Worm (Caenorhabditis elegans) whole organism, young adult: ENCODE measurements around the gene frpr-3.

ENCODE experiments used
- B0019.2 ChIP-seq: fragments of 200-800 bp; sonication (Bioruptor generic); conservative IDR thresholded peaks from 2 replicates; pipeline ENCODE4 v1.3.6; 2022; ENCODE audit warnings: missing genetic modification reagents, missing genetic modification characterization, missing compliant biosample characterization
- B0261.1 ChIP-seq: sonication (generic microtip); optimal IDR thresholded peaks from 2 replicates; lab custom pipeline; 2016; ENCODE audit warnings: mild to moderate bottlenecking, missing genetic modification characterization, moderate library complexity, missing compliant biosample characterization
- C06A6.2 ChIP-seq: fragments of 200-800 bp; sonication (Bioruptor generic); conservative IDR thresholded peaks from 2 replicates; pipeline ENCODE4 v1.3.6; 2022; ENCODE audit warnings: missing genetic modification characterization, missing compliant biosample characterization
- D2030.7 ChIP-seq: fragments of 200-800 bp; sonication (Bioruptor generic); IDR thresholded peaks from 2 replicates; pipeline ENCODE4 v1.3.6; 2022; ENCODE audit warnings: missing genetic modification reagents, missing genetic modification characterization, missing compliant biosample characterization
- F22D6.2 ChIP-seq: sonication (generic microtip); optimal IDR thresholded peaks from 2 replicates; lab custom pipeline; 2016; ENCODE audit warnings: mild to moderate bottlenecking, missing genetic modification characterization, missing compliant biosample characterization
- F33H1.4 ChIP-seq: fragments of 200-800 bp; sonication (Bioruptor generic); IDR thresholded peaks from 2 replicates; pipeline ENCODE4 v1.3.6; 2022; ENCODE audit warnings: missing genetic modification reagents, missing genetic modification characterization, missing compliant biosample characterization
- F55B11.4 ChIP-seq: sonication (generic microtip); optimal IDR thresholded peaks from 2 replicates; lab custom pipeline; 2016; ENCODE audit warnings: missing compliant biosample characterization, missing genetic modification characterization, borderline replicate concordance; ENCODE audit not compliant: insufficient read depth
- F57A8.1 ChIP-seq: fragments of 200-800 bp; sonication (Bioruptor generic); optimal IDR thresholded peaks from 2 replicates; lab custom pipeline; 2018; ENCODE audit warnings: mild to moderate bottlenecking, missing genetic modification characterization, moderate library complexity, missing compliant biosample characterization
- K12H6.12 ChIP-seq: fragments of 200-800 bp; sonication (Bioruptor generic); optimal IDR thresholded peaks from 2 replicates; lab custom pipeline; 2018; ENCODE audit warnings: mild to moderate bottlenecking, missing genetic modification characterization, missing compliant biosample characterization
- T26A5.8 ChIP-seq: sonication (generic microtip); optimal IDR thresholded peaks from 2 replicates; lab custom pipeline; 2016; ENCODE audit warnings: missing genetic modification characterization, missing compliant biosample characterization
- Y53F4B.3 ChIP-seq: fragments of 200-800 bp; sonication (Bioruptor generic); IDR thresholded peaks from 2 replicates; pipeline ENCODE4 v1.3.6; 2022; ENCODE audit warnings: missing genetic modification reagents, missing genetic modification characterization, missing compliant biosample characterization
- Y53G8AR.9 ChIP-seq: fragments of 200-800 bp; sonication (Bioruptor generic); conservative IDR thresholded peaks from 2 replicates; pipeline ENCODE4 v1.3.6; 2022; ENCODE audit warnings: missing genetic modification reagents, missing genetic modification characterization, missing compliant biosample characterization
- Y67H2A.10 ChIP-seq: fragments of 200-800 bp; sonication (Bioruptor generic); conservative IDR thresholded peaks from 2 replicates; pipeline ENCODE4 v1.3.6; 2022; ENCODE audit warnings: missing genetic modification reagents, missing genetic modification characterization, missing compliant biosample characterization
- Y95B8A.8 ChIP-seq: fragments of 200-800 bp; sonication (Bioruptor generic); IDR thresholded peaks from 2 replicates; pipeline ENCODE4 v1.3.6; 2022; ENCODE audit warnings: missing genetic modification reagents, missing genetic modification characterization, missing compliant biosample characterization
- ZK185.1 ChIP-seq: sonication (generic microtip); optimal IDR thresholded peaks from 2 replicates; lab custom pipeline; 2016; ENCODE audit warnings: mild to moderate bottlenecking, missing genetic modification characterization, missing compliant biosample characterization; ENCODE audit not compliant: poor library complexity, severe bottlenecking
- aptf-2 ChIP-seq: fragments of 200-800 bp; sonication (Bioruptor generic); conservative IDR thresholded peaks from 2 replicates; pipeline ENCODE4 v1.3.6; 2022; ENCODE audit warnings: missing genetic modification reagents, missing genetic modification characterization, missing compliant biosample characterization
- aptf-3 ChIP-seq: fragments of 200-800 bp; sonication (Bioruptor generic); IDR thresholded peaks from 2 replicates; pipeline ENCODE4 v1.3.6; 2022; ENCODE audit warnings: missing genetic modification characterization, missing compliant biosample characterization
- atf-7 ChIP-seq: sonication (generic microtip); optimal IDR thresholded peaks from 2 replicates; lab custom pipeline; 2017; ENCODE audit warnings: mild to moderate bottlenecking, missing genetic modification characterization, missing compliant biosample characterization
- attf-3 ChIP-seq: fragments of 200-800 bp; sonication (Bioruptor generic); conservative IDR thresholded peaks from 2 replicates; pipeline ENCODE4 v1.3.6; 2022; ENCODE audit warnings: missing genetic modification reagents, missing genetic modification characterization, missing compliant biosample characterization
- attf-5 ChIP-seq: fragments of 200-800 bp; sonication (Bioruptor generic); optimal IDR thresholded peaks from 2 replicates; lab custom pipeline; 2018; ENCODE audit warnings: mild to moderate bottlenecking, missing genetic modification characterization, missing compliant biosample characterization
- bed-2 ChIP-seq: fragments of 200-800 bp; sonication (Bioruptor generic); IDR thresholded peaks from 2 replicates; pipeline ENCODE4 v1.3.6; 2022; ENCODE audit warnings: missing genetic modification reagents, missing genetic modification characterization, missing compliant biosample characterization
- ccch-3 ChIP-seq: fragments of 200-800 bp; sonication (Bioruptor generic); optimal IDR thresholded peaks from 2 replicates; lab custom pipeline; 2018; ENCODE audit warnings: mild to moderate bottlenecking, missing genetic modification characterization, missing compliant biosample characterization
- dox-1 ChIP-seq: fragments of 200-800 bp; sonication (Bioruptor generic); IDR thresholded peaks from 2 replicates; pipeline ENCODE4 v1.3.6; 2022; ENCODE audit warnings: missing genetic modification reagents, missing genetic modification characterization, missing compliant biosample characterization
- dpl-1 ChIP-seq: fragments of 150-350 bp; optimal IDR thresholded peaks from 2 replicates; lab custom pipeline; 2014; ENCODE audit warnings: missing biosample characterization, missing genetic modification reagents, missing genetic modification characterization
- efl-1 ChIP-seq: fragments of 150-350 bp; optimal IDR thresholded peaks from 2 replicates; lab custom pipeline; 2014; ENCODE audit warnings: missing biosample characterization, missing genetic modification reagents, missing genetic modification characterization
- egl-18 ChIP-seq: fragments of 200-800 bp; sonication (Bioruptor generic); IDR thresholded peaks from 2 replicates; pipeline ENCODE4 v1.3.6; 2022; ENCODE audit warnings: missing genetic modification reagents, missing genetic modification characterization, missing compliant biosample characterization
- ekl-4 ChIP-seq: fragments of 200-800 bp; sonication (Bioruptor generic); IDR thresholded peaks from 2 replicates; pipeline ENCODE4 v1.3.6; 2022; ENCODE audit warnings: missing genetic modification reagents, missing genetic modification characterization, missing compliant biosample characterization
- fkh-3 ChIP-seq: sonication (generic microtip); optimal IDR thresholded peaks from 2 replicates; lab custom pipeline; 2016; ENCODE audit warnings: mild to moderate bottlenecking, missing genetic modification characterization, missing compliant biosample characterization
- hlh-12 ChIP-seq: sonication (generic microtip); optimal IDR thresholded peaks from 2 replicates; lab custom pipeline; 2016; ENCODE audit warnings: missing genetic modification characterization, missing compliant biosample characterization
- hlh-26 ChIP-seq: fragments of 200-800 bp; sonication (Bioruptor generic); conservative IDR thresholded peaks from 2 replicates; pipeline ENCODE4 v1.3.6; 2022; ENCODE audit warnings: missing genetic modification reagents, missing genetic modification characterization, missing compliant biosample characterization
- hmg-20 ChIP-seq: fragments of 200-800 bp; sonication (Bioruptor generic); IDR thresholded peaks from 2 replicates; pipeline ENCODE4 v1.3.6; 2022; ENCODE audit warnings: missing genetic modification reagents, missing genetic modification characterization, missing compliant biosample characterization
- hsf-1 ChIP-seq: fragments of 200-800 bp; sonication (Bioruptor generic); IDR thresholded peaks from 2 replicates; pipeline ENCODE4 v1.3.6; 2022; ENCODE audit warnings: missing genetic modification reagents, missing genetic modification characterization, missing compliant biosample characterization
- lag-1 ChIP-seq: fragments of 200-800 bp; sonication (Bioruptor generic); IDR thresholded peaks from 2 replicates; pipeline ENCODE4 v1.3.6; 2022; ENCODE audit warnings: missing genetic modification reagents, missing genetic modification characterization, missing compliant biosample characterization
- lin-35 ChIP-seq, 3 experiments: fragments of 150-350 bp in 2 of 3; sonication (generic microtip) in 1 of 3; optimal IDR thresholded peaks; 2 replicates each; lab custom pipeline; 2014 to 2018; ENCODE audit warnings: missing biosample characterization in 3 of 3, missing genetic modification characterization in 3 of 3, missing genetic modification reagents in 3 of 3
- lin-40 ChIP-seq: sonication (generic microtip); optimal IDR thresholded peaks from 2 replicates; lab custom pipeline; 2016; ENCODE audit warnings: missing genetic modification characterization, mild to moderate bottlenecking, missing compliant biosample characterization, missing genotype, missing genetic modification reagents
- lin-54 ChIP-seq: fragments of 200-800 bp; sonication (Bioruptor generic); optimal IDR thresholded peaks from 2 replicates; lab custom pipeline; 2018; ENCODE audit warnings: mild to moderate bottlenecking, missing genetic modification characterization, missing compliant biosample characterization
- lsy-27 ChIP-seq: sonication (generic microtip); optimal IDR thresholded peaks from 2 replicates; lab custom pipeline; 2017; ENCODE audit warnings: missing genetic modification characterization, mild to moderate bottlenecking, missing compliant biosample characterization, antibody characterized with exemption, missing genotype, borderline replicate concordance; ENCODE audit not compliant: insufficient read depth
- madf-10 ChIP-seq: sonication (generic microtip); optimal IDR thresholded peaks from 2 replicates; lab custom pipeline; 2016; ENCODE audit warnings: mild to moderate bottlenecking, missing genetic modification characterization, missing compliant biosample characterization
- madf-6 ChIP-seq: fragments of 200-800 bp; sonication (Bioruptor generic); IDR thresholded peaks from 2 replicates; pipeline ENCODE4 v1.3.6; 2022; ENCODE audit warnings: missing genetic modification reagents, missing genetic modification characterization, missing compliant biosample characterization
- nfyb-1 ChIP-seq: fragments of 200-800 bp; sonication (Bioruptor generic); IDR thresholded peaks from 2 replicates; pipeline ENCODE4 v1.3.6; 2022; ENCODE audit warnings: missing genetic modification reagents, missing genetic modification characterization, missing compliant biosample characterization
- nhr-179 ChIP-seq: sonication (generic microtip); optimal IDR thresholded peaks from 2 replicates; lab custom pipeline; 2016; ENCODE audit warnings: mild to moderate bottlenecking, missing genetic modification characterization, missing compliant biosample characterization
- nhr-27 ChIP-seq: fragments of 200-800 bp; sonication (Bioruptor generic); optimal IDR thresholded peaks from 2 replicates; lab custom pipeline; 2018; ENCODE audit warnings: mild to moderate bottlenecking, missing genetic modification characterization, moderate library complexity, missing compliant biosample characterization
- repo-1 ChIP-seq: sonication (generic microtip); optimal IDR thresholded peaks from 2 replicates; lab custom pipeline; 2017; ENCODE audit warnings: mild to moderate bottlenecking, missing genetic modification characterization, missing compliant biosample characterization
- rpc-1 ChIP-seq, 2 experiments: fragments of 150-350 bp in 1 of 2; sonication (generic microtip) in 1 of 2; optimal IDR thresholded peaks; 2 replicates each; lab custom pipeline; 2014 to 2018; ENCODE audit warnings: missing biosample characterization in 1 of 2, missing genetic modification characterization in 1 of 2, missing genetic modification reagents in 1 of 2, missing genotype in 1 of 2
- tbp1 ChIP-seq: fragments of 200-800 bp; sonication (Bioruptor generic); optimal IDR thresholded peaks from 2 replicates; lab custom pipeline; 2018; ENCODE audit warnings: mild to moderate bottlenecking, missing genetic modification characterization, missing compliant biosample characterization
- unc-130 ChIP-seq: sonication (generic microtip); optimal IDR thresholded peaks from 2 replicates; lab custom pipeline; 2016; ENCODE audit warnings: missing genetic modification reagents, missing genetic modification characterization, missing compliant biosample characterization
- ztf-25 ChIP-seq: fragments of 200-800 bp; sonication (Bioruptor generic); IDR thresholded peaks from 2 replicates; pipeline ENCODE4 v1.3.6; 2022; ENCODE audit warnings: missing genetic modification reagents, missing genetic modification characterization, missing compliant biosample characterization
- ztf-26 ChIP-seq: sonication (generic microtip); optimal IDR thresholded peaks from 2 replicates; lab custom pipeline; 2017; ENCODE audit warnings: missing genetic modification characterization, missing compliant biosample characterization
- ztf-28 ChIP-seq: fragments of 200-800 bp; sonication (Bioruptor generic); IDR thresholded peaks from 2 replicates; pipeline ENCODE4 v1.3.6; 2022; ENCODE audit warnings: missing genetic modification reagents, missing genetic modification characterization, missing compliant biosample characterization

The frpr-3 gene

DNA sequence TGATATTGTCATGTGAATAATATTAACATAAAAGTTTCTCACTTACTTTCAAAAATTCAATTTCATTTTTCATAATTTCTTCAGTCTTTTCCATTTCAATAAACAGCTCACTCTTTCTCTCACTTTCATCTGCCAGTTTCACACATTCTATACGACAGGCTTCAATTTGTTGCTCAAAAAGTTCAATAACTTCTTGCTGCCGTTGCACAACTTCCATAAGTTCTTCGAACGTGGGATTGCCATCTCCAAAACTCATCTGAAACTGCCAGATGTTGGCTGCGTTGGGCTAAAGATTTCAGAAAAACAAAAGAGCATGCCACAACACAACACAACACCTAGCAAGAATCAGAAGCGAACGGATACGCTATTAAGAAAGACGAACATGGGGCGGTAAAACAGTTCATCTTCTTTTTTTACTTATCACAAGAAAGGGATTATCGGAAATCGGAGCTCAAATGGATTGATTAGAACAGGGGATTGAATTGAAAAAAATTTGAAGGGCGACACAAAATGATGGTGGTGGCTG is 37.8 kb upstream of the frpr-3 start (continued):
- TF ChIP-seq attf-5 (GFP tag; lab: Kevin White, UChicago): no peak
- TF ChIP-seq F57A8.1 (GFP tag; lab: Kevin White, UChicago): no peak
- no peak for TF ChIP-seq K12H6.12
- TF ChIP-seq madf-6 (GFP tag; lab: Robert Waterston, UW): peak; percentile 42; the same call in 1 of the 2 replicates
- no peak for TF ChIP-seq madf-10
- no peak for TF ChIP-seq hlh-26 (GFP tag; lab: Robert Waterston, UW)
- no peak for TF ChIP-seq ztf-26 (tag; lab: Kevin White, UChicago)
- TF ChIP-seq tbp1 (GFP tag; lab: Kevin White, UChicago): no peak
- TF ChIP-seq lag-1 (GFP tag; lab: Robert Waterston, UW): no peak
- no peak for TF ChIP-seq ZK185.1 (tag; lab: Kevin White, UChicago)
- TF ChIP-seq egl-18: no peak
- no peak for TF ChIP-seq ccch-3 (GFP tag; lab: Kevin White, UChicago)
- TF ChIP-seq lsy-27 (tag; lab: Kevin White, UChicago): no peak
- no peak for TF ChIP-seq unc-130 (GFP tag; lab: Kevin White, UChicago)
- no peak for TF ChIP-seq nhr-27 (tag; lab: Kevin White, UChicago)
- TF ChIP-seq B0261.1 (tag; lab: Kevin White, UChicago): no peak
- TF ChIP-seq rpc-1 (optimal IDR thresholded peaks at IDR 0.05; lab: Kevin White, UChicago): no peak
- no peak for TF ChIP-seq rpc-1 (tag; optimal IDR thresholded peaks at IDR 0.05; lab: Kevin White, UChicago)
- no peak for TF ChIP-seq Y95B8A.8
- no peak for TF ChIP-seq atf-7 (tag; lab: Kevin White, UChicago)
- TF ChIP-seq lin-54 (GFP tag; lab: Kevin White, UChicago): peak; percentile 26
- TF ChIP-seq hsf-1 (GFP tag; lab: Robert Waterston, UW): peak; percentile 67; the same call in 1 of the 2 replicates
- no peak for TF ChIP-seq repo-1 (tag; lab: Kevin White, UChicago)
- TF ChIP-seq T26A5.8 (tag; lab: Kevin White, UChicago): no peak
- no peak for TF ChIP-seq ztf-28 (GFP tag; lab: Robert Waterston, UW)
- no peak for TF ChIP-seq F55B11.4
- TF ChIP-seq ztf-25 (GFP tag; lab: Robert Waterston, UW): no peak
- no peak for TF ChIP-seq Y53G8AR.9
- no peak for TF ChIP-seq B0019.2
- no peak for TF ChIP-seq C06A6.2 (GFP tag; lab: Robert Waterston, UW)
- no peak for TF ChIP-seq nhr-179
- peak; percentile 58 for TF ChIP-seq nfyb-1 (GFP tag; lab: Robert Waterston, UW)
- no peak for TF ChIP-seq aptf-2 (GFP tag; lab: Robert Waterston, UW)
- TF ChIP-seq hmg-20 (GFP tag; lab: Robert Waterston, UW): no peak
- TF ChIP-seq dpl-1 (GFP tag; lab: Kevin White, UChicago): no peak
- TF ChIP-seq Y67H2A.10 (GFP tag; lab: Robert Waterston, UW): no peak
- no peak for TF ChIP-seq attf-3
- TF ChIP-seq dox-1 (GFP tag; lab: Robert Waterston, UW): no peak
- no peak for TF ChIP-seq efl-1
- TF ChIP-seq F22D6.2 (tag; lab: Kevin White, UChicago): no peak
- no peak for TF ChIP-seq lin-40 (tag; lab: Kevin White, UChicago)
- 0 out of 2 replicates have a peak, but pooled peaks have one; percentile 15 for TF ChIP-seq aptf-3
- TF ChIP-seq fkh-3 (tag; lab: Kevin White, UChicago): no peak
- no peak for TF ChIP-seq F33H1.4 (GFP tag; lab: Robert Waterston, UW)
- no peak for TF ChIP-seq D2030.7 (GFP tag; lab: Robert Waterston, UW)
- TF ChIP-seq Y53F4B.3: no peak
- no peak for TF ChIP-seq bed-2
- TF ChIP-seq ekl-4 (GFP tag; lab: Robert Waterston, UW): peak; percentile 60; the same call in 1 of the 2 replicates
- no peak for TF ChIP-seq lin-35 (GFP tag; optimal IDR thresholded peaks at IDR 0.05; lab: Kevin White, UChicago)
- TF ChIP-seq hlh-12: no peak
